Fruit fly (Drosophila melanogaster): Measurements from ENCODE around the gene CG11836.

DNA sequence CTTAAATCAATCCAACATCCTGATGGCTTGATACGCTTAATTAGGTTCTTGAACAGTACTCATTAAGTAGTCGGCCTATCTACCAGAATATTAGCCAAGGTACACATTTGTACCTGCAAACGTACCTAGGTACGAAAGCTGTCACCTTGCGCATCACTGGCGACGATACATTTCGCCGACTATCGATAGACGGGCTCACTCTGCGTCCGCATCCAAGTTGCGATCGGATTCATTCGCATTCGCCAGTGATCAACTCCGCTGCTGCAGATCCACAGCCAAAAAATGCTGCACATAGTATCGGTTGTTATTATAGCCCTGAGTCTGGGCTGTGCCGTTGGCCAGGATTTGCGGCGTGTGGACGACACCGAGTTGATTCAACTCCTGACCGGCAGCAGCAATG is 23.4 kb upstream of the CG11836 start, which contains the start of gene CG11790:
- TF ChIP-seq CG11294 (GFP tag; IDR thresholded peaks at IDR 0.05) (no peak), Eip93F (GFP tag; optimal IDR thresholded peaks at IDR 0.05) (no peak), CG10631 (GFP tag; optimal IDR thresholded peaks at IDR 0.05) (no peak), Sox15 (GFP tag; optimal IDR thresholded peaks at IDR 0.05) (no peak), Met (GFP tag; optimal IDR thresholded peaks at IDR 0.05) (no peak), OdsH (GFP tag; optimal IDR thresholded peaks at IDR 0.05) (no peak), Hr4 (GFP tag; optimal IDR thresholded peaks at IDR 0.05) (no peak), Sox102F (GFP tag; optimal IDR thresholded peaks at IDR 0.05) (no peak), CG11762 (GFP tag; optimal IDR thresholded peaks at IDR 0.05; ENCODE audit: insufficient read depth) (no peak)
